Fruit fly (Drosophila melanogaster): ENCODE data around the gene CG16986.

The CG16986 gene

dm6 chr3L:2552116-2552843, 47.9 kb upstream of the CG16986 start (continued):
- TF ChIP-seq CG1647 (GFP tag; optimal IDR thresholded peaks at IDR 0.05) (peak; percentile 8), pnt (GFP tag; optimal IDR thresholded peaks at IDR 0.05) (peak; percentile 39), jumu (GFP tag; optimal IDR thresholded peaks at IDR 0.05) (peak; percentile 55), pan (optimal IDR thresholded peaks at IDR 0.05) (no peak), pan (GFP tag; optimal IDR thresholded peaks at IDR 0.05 in 1 of 2, IDR thresholded peaks at IDR 0.05 in 1 of 2) (peak in 1 of 2 experiments; percentile 64), dati (GFP tag; IDR thresholded peaks at IDR 0.05) (peak; percentile 11; the same call in 1 of the 2 replicates), Ets65A (GFP tag) (peak; percentile 96), Sry-β (GFP tag; optimal IDR thresholded peaks at IDR 0.05) (peak; percentile 38), kni (GFP tag; optimal IDR thresholded peaks at IDR 0.05) (no peak), Nf-YB (GFP tag; optimal IDR thresholded peaks at IDR 0.05) (peak; percentile 46), gcm (GFP tag; optimal IDR thresholded peaks at IDR 0.05) (peak; percentile 57), CG10979 (tag; optimal IDR thresholded peaks at IDR 0.05) (peak; percentile 83), bigmax (GFP tag; optimal IDR thresholded peaks at IDR 0.05) (no peak), CG17568 (GFP tag; optimal IDR thresholded peaks at IDR 0.05) (peak; percentile 30), HHEX (GFP tag; optimal IDR thresholded peaks at IDR 0.05) (peak; percentile 34), Hand (GFP tag; optimal IDR thresholded peaks at IDR 0.05) (no peak), mirr (GFP tag; optimal IDR thresholded peaks at IDR 0.05) (no peak), CG4730 (GFP tag; IDR thresholded peaks at IDR 0.05) (0 out of 2 replicates have a peak, but pooled peaks have one; percentile 38), CG16815 (GFP tag; optimal IDR thresholded peaks at IDR 0.05) (peak; percentile 48), CG10366 (GFP tag; IDR thresholded peaks at IDR 0.05) (peak; percentile 58), CG18619 (GFP tag; optimal IDR thresholded peaks at IDR 0.05) (peak; percentile 52), Myb (GFP tag; optimal IDR thresholded peaks at IDR 0.05) (peak; percentile 8), CG31388 (GFP tag; optimal IDR thresholded peaks at IDR 0.05) (peak; percentile 2), CG34422 (GFP tag; IDR thresholded peaks at IDR 0.05) (0 out of 3 replicates have a peak, but pooled peaks have one; percentile 12), CG6654 (GFP tag; optimal IDR thresholded peaks at IDR 0.05) (no peak), trh (GFP tag; optimal IDR thresholded peaks at IDR 0.05) (no peak), CG11085 (GFP tag; IDR thresholded peaks at IDR 0.05) (no peak), Sox102F (GFP tag; optimal IDR thresholded peaks at IDR 0.05) (peak; percentile 78), CG4282 (GFP tag; optimal IDR thresholded peaks at IDR 0.05) (no peak), CG18011 (GFP tag; optimal IDR thresholded peaks at IDR 0.05) (peak; percentile 14), CG18764 (GFP tag; optimal IDR thresholded peaks at IDR 0.05) (peak; percentile 22), cato (GFP tag; optimal IDR thresholded peaks at IDR 0.05; ENCODE audit: borderline replicate concordance) (peak; percentile 27), CG9727 (GFP tag; optimal IDR thresholded peaks at IDR 0.05) (peak; percentile 78), CG1602 (GFP tag; optimal IDR thresholded peaks at IDR 0.05) (peak; percentile 48), CG3847 (GFP tag; IDR thresholded peaks at IDR 0.05) (no peak; the same call in 1 of the 2 replicates), H15 (GFP tag; IDR thresholded peaks at IDR 0.05) (no peak), CG10654 (GFP tag; optimal IDR thresholded peaks at IDR 0.05) (peak; percentile 59), CG17328 (GFP tag; IDR thresholded peaks at IDR 0.05) (peak; percentile 74), CG12299 (tag; optimal IDR thresholded peaks at IDR 0.05) (peak; percentile 0), CG16863 (GFP tag; optimal IDR thresholded peaks at IDR 0.05) (peak; percentile 66), CG11504 (tag; optimal IDR thresholded peaks at IDR 0.05) (peak; percentile 77), CG10431 (GFP tag; optimal IDR thresholded peaks at IDR 0.05) (peak; percentile 50), CG10147 (GFP tag; optimal IDR thresholded peaks at IDR 0.05) (peak; percentile 30), bab2 (GFP tag; optimal IDR thresholded peaks at IDR 0.05) (peak; percentile 73), Bgb (GFP tag; IDR thresholded peaks at IDR 0.05; ENCODE audit: partially characterized antibody) (no peak), HLHmδ (GFP tag; optimal IDR thresholded peaks at IDR 0.05) (no peak), D19A (tag; optimal IDR thresholded peaks at IDR 0.05) (peak; percentile 74), CG5245 (GFP tag; optimal IDR thresholded peaks at IDR 0.05) (peak; percentile 33), scrt (GFP tag; optimal IDR thresholded peaks at IDR 0.05) (peak; percentile 47)

Data from whole organism, embryonic.